Fruit fly (Drosophila melanogaster) whole organism, embryonic: ENCODE data around the gene Gr97a.

Experiments
- Atf6 ChIP-seq: fragments of 200-800 bp; sonication (Bioruptor generic); IDR thresholded peaks from 2 replicates; pipeline ENCODE4 v1.3.6; 2022; ENCODE audit warnings: missing biosample characterization, missing genetic modification characterization
- BEAF-32 ChIP-seq: fragments of 200-800 bp; sonication (Bioruptor generic); optimal IDR thresholded peaks from 3 replicates; lab custom pipeline; 2017; ENCODE audit warnings: missing biosample characterization, missing genetic modification characterization, mild to moderate bottlenecking, moderate library complexity, missing genetic modification reagents
- CG10147 ChIP-seq: fragments of 200-800 bp; sonication (Bioruptor generic); optimal IDR thresholded peaks from 2 replicates; lab custom pipeline; 2019; ENCODE audit warnings: missing biosample characterization, mild to moderate bottlenecking, missing genetic modification characterization, moderate library complexity
- CG1024 ChIP-seq: fragments of 200-800 bp; sonication (Bioruptor generic); IDR thresholded peaks from 2 replicates; pipeline ENCODE4 v1.3.6; 2022; ENCODE audit warnings: missing biosample characterization, missing genetic modification characterization
- CG11695 ChIP-seq: fragments of 200-800 bp; sonication (Bioruptor generic); IDR thresholded peaks from 3 replicates; pipeline ENCODE4 v1.3.6; 2022; ENCODE audit warnings: missing biosample characterization, missing genetic modification characterization
- CG13296 ChIP-seq: fragments of 200-800 bp; sonication (Bioruptor generic); optimal IDR thresholded peaks from 3 replicates; lab custom pipeline; 2018; ENCODE audit warnings: missing biosample characterization, mild to moderate bottlenecking, missing genetic modification characterization
- CG13624 ChIP-seq: fragments of 200-800 bp; sonication (Bioruptor generic); optimal IDR thresholded peaks from 2 replicates; lab custom pipeline; 2016; ENCODE audit warnings: missing biosample characterization, missing genetic modification characterization
- CG1603 ChIP-seq: fragments of 200-800 bp; sonication (Bioruptor generic); optimal IDR thresholded peaks from 2 replicates; lab custom pipeline; 2019; ENCODE audit warnings: missing biosample characterization, mild to moderate bottlenecking, missing genetic modification characterization, moderate library complexity
- CG17359 ChIP-seq: fragments of 200-800 bp; sonication (Bioruptor generic); optimal IDR thresholded peaks from 3 replicates; lab custom pipeline; 2018; ENCODE audit warnings: missing biosample characterization, mild to moderate bottlenecking, missing genetic modification characterization, moderate library complexity
- CG17912 ChIP-seq: fragments of 200-800 bp; sonication (Bioruptor generic); optimal IDR thresholded peaks from 2 replicates; lab custom pipeline; 2018; ENCODE audit warnings: missing biosample characterization, mild to moderate bottlenecking, missing genetic modification characterization
- CG2120 ChIP-seq: fragments of 200-800 bp; sonication (Bioruptor generic); optimal IDR thresholded peaks from 3 replicates; lab custom pipeline; 2016; ENCODE audit warnings: missing biosample characterization, missing genetic modification characterization
- CG2712 ChIP-seq: fragments of 200-800 bp; optimal IDR thresholded peaks from 3 replicates; lab custom pipeline; 2019; ENCODE audit warnings: missing biosample characterization, mild to moderate bottlenecking, missing genetic modification characterization, moderate library complexity
- CG2889 ChIP-seq: fragments of 200-800 bp; sonication (Bioruptor generic); IDR thresholded peaks from 3 replicates; pipeline ENCODE4 v1.3.6; 2022; ENCODE audit warnings: missing biosample characterization, missing genetic modification characterization
- CG30403 ChIP-seq: fragments of 200-800 bp; sonication (Bioruptor generic); optimal IDR thresholded peaks from 3 replicates; lab custom pipeline; 2016; ENCODE audit warnings: missing biosample characterization, missing genetic modification characterization
- CG7839 ChIP-seq: fragments of 200-800 bp; sonication (Bioruptor generic); optimal IDR thresholded peaks from 3 replicates; lab custom pipeline; 2018; ENCODE audit warnings: missing biosample characterization, mild to moderate bottlenecking, missing genetic modification characterization, moderate library complexity
- CG7928 ChIP-seq: fragments of 200-800 bp; sonication (Bioruptor generic); optimal IDR thresholded peaks from 2 replicates; lab custom pipeline; 2017; ENCODE audit warnings: missing biosample characterization, mild to moderate bottlenecking, missing genetic modification characterization
- CG9215 ChIP-seq: fragments of 200-800 bp; sonication (Bioruptor generic); IDR thresholded peaks from 2 replicates; pipeline ENCODE4 v1.3.6; 2022; ENCODE audit warnings: missing biosample characterization, missing genetic modification characterization
- CG9727 ChIP-seq: fragments of 200-800 bp; sonication (Bioruptor generic); optimal IDR thresholded peaks from 3 replicates; lab custom pipeline; 2017; ENCODE audit warnings: missing biosample characterization, mild to moderate bottlenecking, missing genetic modification characterization
- CTCF ChIP-seq: fragments of 200-800 bp; sonication (Bioruptor generic); optimal IDR thresholded peaks from 2 replicates; lab custom pipeline; 2017; ENCODE audit warnings: missing biosample characterization, mild to moderate bottlenecking, missing genetic modification characterization, moderate library complexity
- CrebB ChIP-seq: fragments of 200-800 bp; sonication (Bioruptor generic); optimal IDR thresholded peaks from 3 replicates; lab custom pipeline; 2018; ENCODE audit warnings: missing biosample characterization, mild to moderate bottlenecking, missing genetic modification characterization
- D19A ChIP-seq: fragments of 200-800 bp; optimal IDR thresholded peaks from 3 replicates; lab custom pipeline; 2019; ENCODE audit warnings: missing biosample characterization, mild to moderate bottlenecking, missing genetic modification characterization, moderate library complexity
- Dip2 ChIP-seq: fragments of 200-800 bp; sonication (Bioruptor generic); IDR thresholded peaks from 2 replicates; pipeline ENCODE4 v1.3.6; 2022; ENCODE audit warnings: missing biosample characterization, missing genetic modification characterization
- Dp ChIP-seq: fragments of 200-800 bp; sonication (Bioruptor generic); optimal IDR thresholded peaks from 2 replicates; lab custom pipeline; 2018; ENCODE audit warnings: missing biosample characterization, mild to moderate bottlenecking, missing genetic modification characterization, moderate library complexity
- HLH54F ChIP-seq: fragments of 200-800 bp; sonication (Bioruptor generic); optimal IDR thresholded peaks from 3 replicates; lab custom pipeline; 2016; ENCODE audit warnings: missing biosample characterization, missing genetic modification characterization
- Hmr ChIP-seq: fragments of 200-800 bp; sonication (Bioruptor generic); optimal IDR thresholded peaks from 3 replicates; lab custom pipeline; 2017; ENCODE audit warnings: mild to moderate bottlenecking, missing biosample characterization, missing genetic modification reagents, missing genetic modification characterization
- Mad ChIP-seq: fragments of 200-800 bp; sonication (Bioruptor generic); optimal IDR thresholded peaks from 2 replicates; lab custom pipeline; 2016; ENCODE audit warnings: missing biosample characterization, missing genetic modification characterization
- Med ChIP-seq: fragments of 200-800 bp; sonication (Bioruptor generic); peaks from one replicate; lab custom pipeline; 2016; ENCODE audit warnings: missing biosample characterization, missing genetic modification characterization, mild to moderate bottlenecking, inconsistent platforms, moderate library complexity
- NC2β ChIP-seq: fragments of 200-800 bp; sonication (Bioruptor generic); optimal IDR thresholded peaks from 2 replicates; lab custom pipeline; 2016; ENCODE audit warnings: missing biosample characterization, missing genetic modification characterization
- Opbp ChIP-seq: fragments of 200-800 bp; sonication (Bioruptor generic); IDR thresholded peaks from 3 replicates; pipeline ENCODE4 v1.3.6; 2022; ENCODE audit warnings: missing biosample characterization, missing genetic modification characterization; ENCODE audit not compliant: partially characterized antibody
- Trl ChIP-seq, 3 experiments: fragments of >200 bp in 2 of 3; fragments of 200-800 bp in 1 of 3; sonication (Bioruptor generic) in 1 of 3; optimal IDR thresholded peaks; 2 replicates in 1 of 3; 3 replicates in 2 of 3; lab custom pipeline; 2016 to 2017; ENCODE audit warnings: missing biosample characterization in 1 of 3, missing genetic modification characterization in 1 of 3
- Xrp1 ChIP-seq: fragments of 200-800 bp; sonication (Bioruptor generic); IDR thresholded peaks from 2 replicates; pipeline ENCODE4 v1.3.6; 2022; ENCODE audit warnings: missing biosample characterization, missing genetic modification characterization
- abd-A ChIP-seq: fragments of 200-800 bp; sonication (Bioruptor generic); optimal IDR thresholded peaks from 3 replicates; lab custom pipeline; 2019; ENCODE audit warnings: missing biosample characterization, mild to moderate bottlenecking, missing genetic modification characterization, moderate library complexity
- ap ChIP-seq: fragments of 200-800 bp; sonication (Bioruptor generic); IDR thresholded peaks from 2 replicates; pipeline ENCODE4 v1.3.6; 2022; ENCODE audit warnings: missing biosample characterization, missing genetic modification characterization
- bowl ChIP-seq: fragments of 200-800 bp; sonication (Bioruptor generic); IDR thresholded peaks from 2 replicates; pipeline ENCODE4 v1.3.6; 2022; ENCODE audit warnings: missing biosample characterization, missing genetic modification characterization
- cas ChIP-seq: fragments of 200-800 bp; sonication (Bioruptor generic); IDR thresholded peaks from 2 replicates; pipeline ENCODE4 v1.3.6; 2022; ENCODE audit warnings: missing biosample characterization, missing genetic modification characterization
- cg ChIP-seq: fragments of 200-800 bp; sonication (Bioruptor generic); optimal IDR thresholded peaks from 3 replicates; lab custom pipeline; 2019; ENCODE audit warnings: missing biosample characterization, mild to moderate bottlenecking, missing genetic modification characterization, moderate library complexity
- chinmo ChIP-seq: fragments of 200-800 bp; sonication (Bioruptor generic); IDR thresholded peaks from 4 replicates; pipeline ENCODE4 v1.3.6; 2022; ENCODE audit warnings: missing biosample characterization, missing genetic modification characterization; ENCODE audit not compliant: partially characterized antibody
- chn ChIP-seq: fragments of 200-800 bp; sonication (Bioruptor generic); optimal IDR thresholded peaks from 2 replicates; lab custom pipeline; 2016; ENCODE audit warnings: missing biosample characterization, missing genetic modification characterization
- crol ChIP-seq: fragments of 200-800 bp; sonication (Bioruptor generic); IDR thresholded peaks from 2 replicates; pipeline ENCODE4 v1.3.6; 2022; ENCODE audit warnings: missing biosample characterization, missing genetic modification characterization
- dpn ChIP-seq, 2 experiments: fragments of 200-800 bp; sonication (Bioruptor generic); optimal IDR thresholded peaks; 3 replicates each; lab custom pipeline; 2016; ENCODE audit warnings: missing biosample characterization in 2 of 2, missing genetic modification characterization in 2 of 2
- gro ChIP-seq: fragments of 200-800 bp; sonication (Bioruptor generic); optimal IDR thresholded peaks from 2 replicates; lab custom pipeline; 2016; ENCODE audit warnings: missing biosample characterization, missing genetic modification characterization
- jigr1 ChIP-seq: fragments of 200-800 bp; sonication (Bioruptor generic); IDR thresholded peaks from 3 replicates; pipeline ENCODE4 v1.3.6; 2022; ENCODE audit warnings: missing biosample characterization, missing genetic modification characterization
- jing ChIP-seq: fragments of 200-800 bp; sonication (Bioruptor generic); optimal IDR thresholded peaks from 2 replicates; lab custom pipeline; 2018; ENCODE audit warnings: missing biosample characterization, mild to moderate bottlenecking, missing genetic modification characterization
- kni ChIP-seq: fragments of 200-800 bp; sonication (Bioruptor generic); optimal IDR thresholded peaks from 3 replicates; lab custom pipeline; 2017; ENCODE audit warnings: mild to moderate bottlenecking, missing biosample characterization, missing genetic modification reagents, missing genetic modification characterization
- lmd ChIP-seq: fragments of 200-800 bp; sonication (Bioruptor generic); IDR thresholded peaks from 2 replicates; pipeline ENCODE4 v1.3.6; 2022; ENCODE audit warnings: missing biosample characterization, missing genetic modification characterization
- maf-S ChIP-seq: fragments of 200-800 bp; sonication (Bioruptor generic); optimal IDR thresholded peaks from 2 replicates; lab custom pipeline; 2016; ENCODE audit warnings: missing biosample characterization, missing genetic modification characterization
- odd ChIP-seq: fragments of 200-800 bp; sonication (Bioruptor generic); optimal IDR thresholded peaks from 2 replicates; lab custom pipeline; 2017; ENCODE audit warnings: missing biosample characterization, mild to moderate bottlenecking, missing genetic modification characterization
- ranshi ChIP-seq: fragments of 200-800 bp; sonication (Bioruptor generic); IDR thresholded peaks from 2 replicates; pipeline ENCODE4 v1.3.6; 2022; ENCODE audit warnings: missing biosample characterization, missing genetic modification characterization
- row ChIP-seq: fragments of 200-800 bp; sonication (Bioruptor generic); IDR thresholded peaks from 3 replicates; pipeline ENCODE4 v1.3.6; 2022; ENCODE audit warnings: missing biosample characterization, missing genetic modification characterization
- slou ChIP-seq: fragments of 200-800 bp; sonication (Bioruptor generic); optimal IDR thresholded peaks from 3 replicates; lab custom pipeline; 2016; ENCODE audit warnings: missing biosample characterization, missing genetic modification characterization
- usp ChIP-seq: fragments of >200 bp; optimal IDR thresholded peaks from 2 replicates; lab custom pipeline; 2017; ENCODE audit warnings: missing biosample characterization, missing genetic modification characterization

The Gr97a gene

dm6 chr3R:26988412-26988981 lies 22.2 kb upstream of the Gr97a start, which contains the start of gene CG31075 (continued):
- TF ChIP-seq Opbp (no peak), usp (no peak), ranshi (GFP tag; lab: Robert Waterston, UW) (peak; percentile 84), CG2712 (tag; lab: Kevin White, UChicago) (peak; percentile 28), chn (GFP tag; lab: Kevin White, UChicago) (no peak), cas (no peak), bowl (no peak), cg (GFP tag; lab: Kevin White, UChicago) (no peak), CG30403 (peak; percentile 63), CG13296 (GFP tag; lab: Kevin White, UChicago) (peak; percentile 15), odd (GFP tag; lab: Kevin White, UChicago) (no peak), abd-A (tag; lab: Kevin White, UChicago) (no peak), Dip2 (no peak), CG7928 (GFP tag; lab: Kevin White, UChicago) (no peak), row (GFP tag; lab: Robert Waterston, UW) (peak; percentile 79), CG1024 (GFP tag; lab: Robert Waterston, UW) (peak; percentile 41; the same call in 1 of the 2 replicates), maf-S (GFP tag; lab: Kevin White, UChicago) (no peak), lmd (GFP tag; lab: Robert Waterston, UW) (peak; percentile 26; the same call in 1 of the 2 replicates), jigr1 (GFP tag; lab: Robert Waterston, UW) (no peak), Xrp1 (GFP tag; lab: Robert Waterston, UW) (peak; percentile 55), D19A (tag; lab: Kevin White, UChicago) (peak; percentile 44), crol (no peak), chinmo (0 out of 4 replicates have a peak, but pooled peaks have one; percentile 35), Dp (GFP tag; lab: Kevin White, UChicago) (no peak), CG7839 (tag; lab: Kevin White, UChicago) (peak; percentile 69), CG2120 (GFP tag; lab: Kevin White, UChicago) (peak; percentile 65), CG11695 (GFP tag; lab: Robert Waterston, UW) (peak; percentile 47; the same call in 1 of the 3 replicates), jing (no peak), Trl (optimal IDR thresholded peaks at IDR 0.05; lab: Kevin White, UChicago) (no peak), Trl (GFP tag; optimal IDR thresholded peaks at IDR 0.05; lab: Kevin White, UChicago) (no peak), CrebB (no peak), dpn (GFP tag; optimal IDR thresholded peaks at IDR 0.05; lab: Kevin White, UChicago) (peak in 1 of 2 experiments; percentile 30), NC2β (GFP tag; lab: Kevin White, UChicago) (no peak), CG9215 (GFP tag; lab: Robert Waterston, UW) (peak; percentile 55), CTCF (GFP tag; lab: Kevin White, UChicago) (peak; percentile 61), CG17912 (GFP tag; lab: Kevin White, UChicago) (no peak), CG13624 (no peak), HLH54F (peak; percentile 7), CG17359 (tag; lab: Kevin White, UChicago) (peak; percentile 65), CG9727 (GFP tag; lab: Kevin White, UChicago) (peak; percentile 41), CG2889 (GFP tag; lab: Robert Waterston, UW) (0 out of 3 replicates have a peak, but pooled peaks have one; percentile 4), Hmr (peak; percentile 76), gro (GFP tag; lab: Kevin White, UChicago) (no peak), slou (GFP tag; lab: Kevin White, UChicago) (peak; percentile 16), ap (GFP tag; lab: Robert Waterston, UW) (peak; percentile 33), Atf6 (GFP tag; lab: Robert Waterston, UW) (peak; percentile 77), Med (GFP tag; lab: Kevin White, UChicago) (peak; percentile 84), CG10147 (peak; percentile 63), CG1603 (tag; lab: Kevin White, UChicago) (peak; percentile 9), Mad (no peak), kni (no peak), BEAF-32 (no peak)
